Fruit fly (Drosophila melanogaster): ENCODE results near the gene CG12535.

Gene CG12535

DNA sequence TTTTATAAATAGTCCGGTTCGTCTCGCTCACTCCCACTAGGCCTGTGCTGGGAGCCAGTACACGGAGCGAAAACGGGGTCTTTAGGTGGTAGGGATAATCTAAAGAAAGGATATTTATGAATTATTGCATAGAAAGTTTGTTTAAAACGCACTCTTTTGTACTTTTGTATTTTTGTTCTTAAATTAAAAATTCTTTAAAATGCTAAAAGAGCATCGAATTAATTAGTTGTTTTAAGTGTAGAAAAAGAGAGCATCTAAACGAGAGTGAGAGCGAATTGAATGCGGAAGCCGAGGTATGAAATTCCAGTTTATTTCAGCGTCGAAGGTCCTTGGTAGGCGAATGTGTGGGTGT, 21.2 kb downstream of the CG12535 start (continued):
- TF ChIP-seq sim (GFP tag; IDR thresholded peaks at IDR 0.05) (0 out of 2 replicates have a peak, but pooled peaks have one; percentile 49), CG6175 (GFP tag; IDR thresholded peaks at IDR 0.05) (no peak), NC2β (GFP tag; optimal IDR thresholded peaks at IDR 0.05) (peak; percentile 87), CG7372 (GFP tag; IDR thresholded peaks at IDR 0.05) (0 out of 2 replicates have a peak, but pooled peaks have one; percentile 24), Vsx1 (GFP tag; optimal IDR thresholded peaks at IDR 0.05) (peak; percentile 45), pnt (GFP tag; optimal IDR thresholded peaks at IDR 0.05) (peak; percentile 72), Dad (GFP tag; optimal IDR thresholded peaks at IDR 0.05) (peak; percentile 56), PHDP (tag; optimal IDR thresholded peaks at IDR 0.05) (peak; percentile 72), shn (GFP tag; optimal IDR thresholded peaks at IDR 0.05) (peak; percentile 49), CG3995 (GFP tag; optimal IDR thresholded peaks at IDR 0.05) (no peak), Med (GFP tag) (peak; percentile 94), Jarid2 (GFP tag; optimal IDR thresholded peaks at IDR 0.05) (no peak), zfh1 (GFP tag; IDR thresholded peaks at IDR 0.05) (peak; percentile 86), CG15696 (tag; optimal IDR thresholded peaks at IDR 0.05) (peak; percentile 80), tx (GFP tag; optimal IDR thresholded peaks at IDR 0.05) (peak; percentile 61), CG10979 (tag; optimal IDR thresholded peaks at IDR 0.05) (peak; percentile 79), ham (GFP tag; IDR thresholded peaks at IDR 0.05) (no peak), CG4424 (GFP tag; optimal IDR thresholded peaks at IDR 0.05) (peak; percentile 53), CG15479 (GFP tag; optimal IDR thresholded peaks at IDR 0.05) (peak; percentile 71), zfh2 (GFP tag; optimal IDR thresholded peaks at IDR 0.05) (peak; percentile 52), CG2875 (GFP tag; optimal IDR thresholded peaks at IDR 0.05) (peak; percentile 63), gcm (GFP tag; optimal IDR thresholded peaks at IDR 0.05) (peak; percentile 85), unpg (GFP tag; optimal IDR thresholded peaks at IDR 0.05) (peak; percentile 87), grn (GFP tag; optimal IDR thresholded peaks at IDR 0.05) (no peak), emc (GFP tag; optimal IDR thresholded peaks at IDR 0.05) (no peak), Gug (GFP tag; IDR thresholded peaks at IDR 0.05) (peak; percentile 59; the same call in 3 of the 4 replicates), Eip74EF (GFP tag; optimal IDR thresholded peaks at IDR 0.05) (peak in 1 of 2 experiments; percentile 10), bcd (GFP tag; optimal IDR thresholded peaks at IDR 0.05) (peak; percentile 41), Oli (tag; optimal IDR thresholded peaks at IDR 0.05) (peak; percentile 80), sr (GFP tag; IDR thresholded peaks at IDR 0.05) (no peak), bsh (GFP tag; optimal IDR thresholded peaks at IDR 0.05) (peak; percentile 72 to 90), CG31388 (GFP tag; optimal IDR thresholded peaks at IDR 0.05) (no peak), CG17385 (GFP tag; optimal IDR thresholded peaks at IDR 0.05) (peak; percentile 59), Hr3 (GFP tag; optimal IDR thresholded peaks at IDR 0.05) (peak; percentile 77), CG14965 (GFP tag; optimal IDR thresholded peaks at IDR 0.05; ENCODE audit: borderline replicate concordance) (no peak), CG16863 (GFP tag; optimal IDR thresholded peaks at IDR 0.05) (peak; percentile 76), CG14441 (GFP tag; IDR thresholded peaks at IDR 0.05) (peak; percentile 50; the same call in 1 of the 2 replicates), CG2129 (GFP tag; IDR thresholded peaks at IDR 0.05; ENCODE audit: partially characterized antibody) (no peak), Doc3 (GFP tag; IDR thresholded peaks at IDR 0.05; ENCODE audit: partially characterized antibody) (no peak), CG12299 (tag; optimal IDR thresholded peaks at IDR 0.05) (peak; percentile 7), stc (GFP tag; IDR thresholded peaks at IDR 0.05) (peak; percentile 56; the same call in 1 of the 2 replicates), CG14667 (GFP tag; IDR thresholded peaks at IDR 0.05) (no peak), row (GFP tag; IDR thresholded peaks at IDR 0.05) (peak; percentile 82), HLHmδ (GFP tag; optimal IDR thresholded peaks at IDR 0.05) (no peak), tin (GFP tag; optimal IDR thresholded peaks at IDR 0.05) (peak; percentile 58), gem (tag; optimal IDR thresholded peaks at IDR 0.05) (peak; percentile 92), CG34422 (GFP tag; IDR thresholded peaks at IDR 0.05) (0 out of 3 replicates have a peak, but pooled peaks have one; percentile 19), pita (GFP tag; optimal IDR thresholded peaks at IDR 0.05) (no peak), Atf3 (GFP tag; optimal IDR thresholded peaks at IDR 0.05) (peak; percentile 66), CG7357 (GFP tag; IDR thresholded peaks at IDR 0.05) (0 out of 3 replicates have a peak, but pooled peaks have one; percentile 47)
